Worm (Caenorhabditis elegans): ENCODE measurements around the gene ZK892.5.

Gene ZK892.5

ce11 chrII:10045670-10046069 is 37.7 kb downstream of the ZK892.5 start:
- no peak for TF ChIP-seq snpc-4 (tag; optimal IDR thresholded peaks at IDR 0.05)

ce11 chrII:10048568-10048967 is 40.6 kb downstream of the ZK892.5 start, which contains the start of gene flp-4:
TSS of gene flp-4 (plus strand) at chrII:10048868.
- TF ChIP-seq ztf-11 (tag; optimal IDR thresholded peaks at IDR 0.05) (no peak), skn-1 (tag; optimal IDR thresholded peaks at IDR 0.05) (no peak), ceh-82 (tag; optimal IDR thresholded peaks at IDR 0.05) (no peak), nhr-25 (tag; optimal IDR thresholded peaks at IDR 0.05) (no peak), nhr-76 (tag; optimal IDR thresholded peaks at IDR 0.05) (no peak)

ce11 chrII:10051485-10051884 is 43.5 kb downstream of the ZK892.5 start:
- no peak for TF ChIP-seq snpc-4 (tag; optimal IDR thresholded peaks at IDR 0.05)
- TF ChIP-seq pqm-1 (tag; optimal IDR thresholded peaks at IDR 0.05), result no peak
- no peak for TF ChIP-seq nhr-76 (tag; optimal IDR thresholded peaks at IDR 0.05)
- TF ChIP-seq nhr-28 (tag; optimal IDR thresholded peaks at IDR 0.05), result no peak
- no peak for TF ChIP-seq ceh-9 (tag; optimal IDR thresholded peaks at IDR 0.05)
- no peak for TF ChIP-seq tbx-2 (tag; optimal IDR thresholded peaks at IDR 0.05)
- no peak for TF ChIP-seq unc-39 (tag; optimal IDR thresholded peaks at IDR 0.05)
- TF ChIP-seq ceh-16 (tag; optimal IDR thresholded peaks at IDR 0.05), result no peak
- peak; percentile 91 for TF ChIP-seq nhr-11 (tag; optimal IDR thresholded peaks at IDR 0.05)

DNA sequence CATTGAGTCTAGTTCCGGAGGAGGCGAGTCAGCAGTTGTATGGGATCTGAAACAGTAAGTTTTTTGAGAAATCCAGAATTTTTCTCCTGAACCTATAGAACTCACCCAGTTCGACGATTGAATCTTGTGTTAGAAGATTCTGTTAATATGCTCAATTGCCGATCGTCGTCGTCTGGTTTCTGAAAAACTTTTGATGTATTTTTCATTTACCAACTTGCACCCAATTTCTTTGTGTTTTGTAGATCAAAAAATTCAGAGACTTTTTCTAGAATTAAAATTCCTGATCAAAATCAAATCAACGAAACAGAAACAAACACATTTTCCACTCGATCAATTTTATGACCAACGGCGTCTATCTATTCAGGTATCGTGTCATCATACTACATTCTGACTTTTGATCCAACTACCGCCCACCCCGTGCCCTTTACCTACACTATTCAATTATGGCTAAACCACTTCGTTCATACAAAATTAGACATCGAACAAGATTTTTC is 48.6 kb downstream of the ZK892.5 start, which contains the start of gene C18D1.2:
C18D1.2 (plus strand) TSS at position 444 of the 494 bp plus-strand sequence.
- TF ChIP-seq nhr-28 (tag; optimal IDR thresholded peaks at IDR 0.05) (no peak), ceh-16 (tag; optimal IDR thresholded peaks at IDR 0.05) (no peak), egl-5 (tag; optimal IDR thresholded peaks at IDR 0.05) (no peak), ZK546.5 (tag; optimal IDR thresholded peaks at IDR 0.05) (no peak), elt-3 (tag; optimal IDR thresholded peaks at IDR 0.05) (no peak), elt-2 (tag; optimal IDR thresholded peaks at IDR 0.05) (no peak), R02D3.7 (tag; optimal IDR thresholded peaks at IDR 0.05) (no peak), nhr-77 (tag; optimal IDR thresholded peaks at IDR 0.05) (no peak), nhr-67 (tag; optimal IDR thresholded peaks at IDR 0.05) (no peak), hmg-11 (tag; optimal IDR thresholded peaks at IDR 0.05) (no peak), egl-27 (tag; optimal IDR thresholded peaks at IDR 0.05) (no peak), jun-1 (tag; optimal IDR thresholded peaks at IDR 0.05) (no peak), fos-1 (tag; optimal IDR thresholded peaks at IDR 0.05) (no peak), ama-1 (optimal IDR thresholded peaks at IDR 0.05) (no peak), ceh-82 (tag; optimal IDR thresholded peaks at IDR 0.05) (no peak), ztf-4 (tag; optimal IDR thresholded peaks at IDR 0.05) (no peak)

All from whole organism, L3 larva.